Worm (Caenorhabditis elegans) whole organism, L4/young adult: ENCODE data around the gene pyt-1.

ENCODE experiments used
- W03F9.2 ChIP-seq: fragments of 150-350 bp; optimal IDR thresholded peaks from 2 replicates; lab custom pipeline; 2014; ENCODE audit warnings: missing biosample characterization, missing genetic modification characterization
- dao-5 ChIP-seq: sonication (generic microtip); optimal IDR thresholded peaks from 2 replicates; lab custom pipeline; 2016; ENCODE audit warnings: missing genotype, missing genetic modification characterization, moderate library complexity, missing compliant biosample characterization
- him-1 ChIP-seq: sonication (generic microtip); optimal IDR thresholded peaks from 2 replicates; lab custom pipeline; 2016; ENCODE audit warnings: missing genotype, missing genetic modification reagents, missing genetic modification characterization, missing compliant biosample characterization

- no peak for TF ChIP-seq him-1 (tag; lab: Kevin White, UChicago)
- no peak for TF ChIP-seq W03F9.2 (tag; lab: Kevin White, UChicago)
- no peak for TF ChIP-seq dao-5 (tag; lab: Kevin White, UChicago)
Measured at ce11 chrV:10222007-10222406, 7.1 kb downstream of the pyt-1 start, which contains the start of gene C12D8.20.
